Worm (Caenorhabditis elegans): ENCODE data around the gene cfim-2.
A peak's percentile ranks its signal among the peaks of the same experiment; 100 is the strongest.

The cfim-2 gene

ce11 chrIV:8901346-8901745 lies 24.8 kb upstream of the cfim-2 start, which contains the start of gene C27B7.5 (continued):
- no peak for TF ChIP-seq cebp-1 (GFP tag; IDR thresholded peaks at IDR 0.05)
- TF ChIP-seq cebp-1 (tag; optimal IDR thresholded peaks at IDR 0.05), result peak; percentile 31
- TF ChIP-seq nhr-120 (GFP tag; IDR thresholded peaks at IDR 0.05), result no peak
- TF ChIP-seq nhr-179 (tag; optimal IDR thresholded peaks at IDR 0.05), result no peak
- TF ChIP-seq hrde-1 (tag; optimal IDR thresholded peaks at IDR 0.05; ENCODE audit: borderline replicate concordance), result peak; percentile 35
- TF ChIP-seq ets-4 (GFP tag; optimal IDR thresholded peaks at IDR 0.05), result no peak
- no peak for TF ChIP-seq rec-8 (tag; optimal IDR thresholded peaks at IDR 0.05)
- peak; percentile 9 for TF ChIP-seq snpc-3.4 (tag; optimal IDR thresholded peaks at IDR 0.05)
- TF ChIP-seq hsf-1 (GFP tag; IDR thresholded peaks at IDR 0.05), result no peak
- TF ChIP-seq hmg-1.2 (GFP tag; IDR thresholded peaks at IDR 0.05), result 0 out of 2 replicates have a peak, but pooled peaks have one; percentile 8
- TF ChIP-seq lin-54 (GFP tag; optimal IDR thresholded peaks at IDR 0.05), result no peak
- TF ChIP-seq dpl-1 (GFP tag; optimal IDR thresholded peaks at IDR 0.05), result no peak
- TF ChIP-seq ztf-26 (tag; optimal IDR thresholded peaks at IDR 0.05), result no peak
- no peak for TF ChIP-seq aptf-3 (GFP tag; IDR thresholded peaks at IDR 0.05)
- no peak for TF ChIP-seq rpc-1 (optimal IDR thresholded peaks at IDR 0.05)
- TF ChIP-seq rpc-1 (tag; optimal IDR thresholded peaks at IDR 0.05), result no peak
- TF ChIP-seq F33H1.4 (GFP tag; IDR thresholded peaks at IDR 0.05), result no peak

DNA sequence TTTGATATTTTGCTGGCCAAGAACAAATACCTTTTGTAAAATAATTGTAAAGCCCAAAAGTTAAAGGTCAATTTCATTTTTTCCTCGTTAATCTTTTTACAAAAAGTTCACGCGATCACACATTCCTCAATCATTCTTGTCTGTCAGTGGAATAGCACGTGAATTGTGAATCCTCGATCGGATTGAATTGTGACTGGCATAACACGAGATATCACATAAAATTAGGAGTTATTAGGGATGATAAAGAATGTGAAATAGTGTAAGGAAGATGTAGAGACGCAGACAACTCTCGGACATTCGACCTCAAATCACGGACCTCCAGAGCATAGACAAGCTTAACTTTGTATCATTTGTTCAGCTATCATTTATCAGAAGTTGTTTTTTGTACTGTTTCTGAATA lies 20.0 kb upstream of the cfim-2 start, which contains the start of gene C27B7.6:
TSS of gene C27B7.6 (minus strand) at position 182 of the 400 bp plus-strand sequence.
- TF ChIP-seq Y53G8AR.9 (GFP tag; conservative IDR thresholded peaks at IDR 0.05) (no peak), dpl-1 (GFP tag; optimal IDR thresholded peaks at IDR 0.05) (no peak), bed-1 (GFP tag; IDR thresholded peaks at IDR 0.05) (no peak), mxl-1 (tag; optimal IDR thresholded peaks at IDR 0.05) (no peak)

ce11 chrIV:8906743-8907142 lies 19.4 kb upstream of the cfim-2 start, which contains the start of gene C27B7.7:
TSS of gene C27B7.7 (plus strand) at chrIV:8907043.
- TF ChIP-seq akir-1 (GFP tag; optimal IDR thresholded peaks at IDR 0.05) (no peak), F10E7.11 (tag; optimal IDR thresholded peaks at IDR 0.05) (no peak), Y79H2A.3 (GFP tag; conservative IDR thresholded peaks at IDR 0.05) (no peak), atf-7 (tag; optimal IDR thresholded peaks at IDR 0.05) (no peak), K11D2.4 (GFP tag; IDR thresholded peaks at IDR 0.05) (no peak), mxl-1 (tag; optimal IDR thresholded peaks at IDR 0.05) (no peak), tlf-1 (GFP tag; optimal IDR thresholded peaks at IDR 0.05) (no peak), repo-1 (tag; optimal IDR thresholded peaks at IDR 0.05) (no peak), snpc-1.1 (tag; optimal IDR thresholded peaks at IDR 0.05; ENCODE audit: insufficient read depth) (no peak), attf-6 (GFP tag; IDR thresholded peaks at IDR 0.05) (no peak), hsf-1 (GFP tag; IDR thresholded peaks at IDR 0.05) (no peak), unc-62 (GFP tag; optimal IDR thresholded peaks at IDR 0.05) (no peak), Y53F4B.3 (GFP tag; IDR thresholded peaks at IDR 0.05) (no peak), ztf-18 (tag; optimal IDR thresholded peaks at IDR 0.05) (no peak)

ce11 chrIV:8914187-8914586 lies 11.9 kb upstream of the cfim-2 start:
- no peak for TF ChIP-seq hlh-12 (tag; optimal IDR thresholded peaks at IDR 0.05)
- TF ChIP-seq somi-1 (GFP tag; optimal IDR thresholded peaks at IDR 0.05), result no peak
- TF ChIP-seq atf-7 (tag; optimal IDR thresholded peaks at IDR 0.05), result peak; percentile 88

DNA sequence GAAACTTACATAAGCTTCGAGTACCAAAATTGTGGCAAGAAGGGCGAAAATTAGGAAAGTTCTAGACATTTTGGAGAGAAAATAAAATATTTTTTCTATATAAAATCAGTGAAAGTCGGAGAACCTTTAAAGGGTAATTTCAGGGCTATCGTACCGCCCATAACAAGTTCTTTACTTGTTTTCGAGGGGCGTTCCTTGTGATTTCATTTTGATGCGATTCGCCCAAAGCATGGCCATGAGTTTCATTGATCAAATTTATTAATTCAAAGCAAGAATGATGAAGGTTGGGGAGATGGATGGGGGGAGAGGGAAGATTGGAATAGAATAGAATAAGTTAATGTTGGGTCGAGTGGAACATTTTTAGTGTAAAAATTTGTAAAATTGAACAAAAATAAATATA lies 10.1 kb upstream of the cfim-2 start, which contains the start of gene C27B7.9:
TSS of gene C27B7.9 (minus strand) at position 101 of the 400 bp plus-strand sequence.
- TF ChIP-seq ceh-91 (GFP tag; IDR thresholded peaks at IDR 0.05) (no peak), repo-1 (tag; optimal IDR thresholded peaks at IDR 0.05) (no peak), ceh-58 (GFP tag; IDR thresholded peaks at IDR 0.05) (0 out of 2 replicates have a peak, but pooled peaks have one; percentile 31)
